Fruit fly (Drosophila melanogaster) whole organism: Measurements from ENCODE around the gene CG15747.

Source experiments
- CG8478 ChIP-seq: fragments of >200 bp; optimal IDR thresholded peaks from 2 replicates; lab custom pipeline; 2018; ENCODE audit warnings: inconsistent platforms
- Dll ChIP-seq: fragments of >200 bp; optimal IDR thresholded peaks from 2 replicates; lab custom pipeline; 2017
- EcR ChIP-seq, 2 experiments: fragments of >200 bp; optimal IDR thresholded peaks; 2 replicates each; lab custom pipeline; 2017; ENCODE audit warnings: missing biosample characterization in 2 of 2, missing genetic modification characterization in 2 of 2, missing genetic modification reagents in 2 of 2
- pan ChIP-seq: fragments of >200 bp; optimal IDR thresholded peaks from 2 replicates; lab custom pipeline; 2017
- psq ChIP-seq: fragments of >200 bp; optimal IDR thresholded peaks from 2 replicates; lab custom pipeline; 2017
- usp ChIP-seq: fragments of >200 bp; optimal IDR thresholded peaks from 2 replicates; lab custom pipeline; 2017; ENCODE audit warnings: missing biosample characterization, missing genetic modification characterization, mixed read lengths

The CG15747 gene

dm6 chrX:13329572-13330046 lies 8.5 kb upstream of the CG15747 start, which contains the start of gene Prx2:
Gene Prx2 (plus strand): TSS chrX:13329824.
- TF ChIP-seq psq (lab: Kevin White, UChicago) (no peak), EcR (GFP tag; optimal IDR thresholded peaks at IDR 0.05; lab: Kevin White, UChicago) (no peak), usp (GFP tag; lab: Kevin White, UChicago) (no peak), Dll (lab: Kevin White, UChicago) (no peak), pan (no peak), CG8478 (no peak)

dm6 chrX:13331814-13332701 lies 6.1 kb upstream of the CG15747 start:
- TF ChIP-seq pan = no peak
- no peak for TF ChIP-seq usp (GFP tag; lab: Kevin White, UChicago)
- no peak for TF ChIP-seq CG8478
- TF ChIP-seq EcR (GFP tag; optimal IDR thresholded peaks at IDR 0.05; lab: Kevin White, UChicago) = no peak
- no peak for TF ChIP-seq Dll (lab: Kevin White, UChicago)
- no peak for TF ChIP-seq psq (lab: Kevin White, UChicago)

- TF ChIP-seq EcR (GFP tag; optimal IDR thresholded peaks at IDR 0.05; lab: Kevin White, UChicago) (no peak), psq (lab: Kevin White, UChicago) (no peak), pan (no peak), CG8478 (no peak), Dll (lab: Kevin White, UChicago) (no peak), usp (GFP tag; lab: Kevin White, UChicago) (no peak)
These were observed 5.3 kb upstream of the CG15747 start for dm6 chrX:13332702-13333243.

- TF ChIP-seq usp (GFP tag; lab: Kevin White, UChicago) (no peak), EcR (GFP tag; optimal IDR thresholded peaks at IDR 0.05; lab: Kevin White, UChicago) (no peak), CG8478 (no peak), pan (no peak), psq (lab: Kevin White, UChicago) (no peak), Dll (lab: Kevin White, UChicago) (no peak)
These were observed 3.5 kb upstream of the CG15747 start for dm6 chrX:13334434-13335146.

- TF ChIP-seq CG8478 = no peak
- TF ChIP-seq pan = no peak
- TF ChIP-seq usp (GFP tag; lab: Kevin White, UChicago) = no peak
- TF ChIP-seq psq (lab: Kevin White, UChicago) = no peak
- no peak for TF ChIP-seq Dll (lab: Kevin White, UChicago)
- TF ChIP-seq EcR (GFP tag; optimal IDR thresholded peaks at IDR 0.05; lab: Kevin White, UChicago) = no peak
These were observed 664 bp upstream of the CG15747 start, which contains the start of gene RpS15Aa for dm6 chrX:13337454-13337853. Gene RpS15Aa (minus strand): TSS chrX:13337705.

dm6 chrX:13345327-13345726 lies 7.2 kb downstream of the CG15747 start:
- TF ChIP-seq CG8478 (no peak), pan (no peak), psq (lab: Kevin White, UChicago) (no peak), EcR (GFP tag; optimal IDR thresholded peaks at IDR 0.05; lab: Kevin White, UChicago) (no peak), Dll (lab: Kevin White, UChicago) (no peak), usp (GFP tag; lab: Kevin White, UChicago) (no peak)

dm6 chrX:13346998-13347397 lies 8.9 kb downstream of the CG15747 start:
- TF ChIP-seq Dll (lab: Kevin White, UChicago) (no peak), EcR (GFP tag; optimal IDR thresholded peaks at IDR 0.05; lab: Kevin White, UChicago) (no peak), usp (GFP tag; lab: Kevin White, UChicago) (no peak), psq (lab: Kevin White, UChicago) (no peak), CG8478 (no peak), pan (no peak)

- TF ChIP-seq psq (lab: Kevin White, UChicago) = no peak
- TF ChIP-seq Dll (lab: Kevin White, UChicago) = no peak
- no peak for TF ChIP-seq usp (GFP tag; lab: Kevin White, UChicago)
- no peak for TF ChIP-seq EcR (GFP tag; optimal IDR thresholded peaks at IDR 0.05; lab: Kevin White, UChicago)
- no peak for TF ChIP-seq CG8478
These were observed 20.2 kb downstream of the CG15747 start for dm6 chrX:13358240-13358799.

dm6 chrX:13358948-13359347 lies 20.8 kb downstream of the CG15747 start, which contains the start of gene Syt12:
Gene Syt12 (plus strand): TSS chrX:13359248.
- no peak for TF ChIP-seq CG8478
- no peak for TF ChIP-seq Dll (lab: Kevin White, UChicago)
- TF ChIP-seq pan = no peak
- TF ChIP-seq psq (lab: Kevin White, UChicago) = no peak
- no peak for TF ChIP-seq usp (GFP tag; lab: Kevin White, UChicago)
- no peak for TF ChIP-seq EcR (GFP tag; optimal IDR thresholded peaks at IDR 0.05; lab: Kevin White, UChicago)

dm6 chrX:13368149-13368548 lies 30.0 kb downstream of the CG15747 start, which contains the start of gene dmrt11E:
Gene dmrt11E (plus strand): TSS chrX:13368191.
- TF ChIP-seq Dll (lab: Kevin White, UChicago) (no peak), pan (no peak), psq (lab: Kevin White, UChicago) (no peak), EcR (GFP tag; optimal IDR thresholded peaks at IDR 0.05; lab: Kevin White, UChicago) (no peak), usp (GFP tag; lab: Kevin White, UChicago) (no peak), CG8478 (no peak)

dm6 chrX:13369438-13369837 lies 31.3 kb downstream of the CG15747 start:
- TF ChIP-seq usp (GFP tag; lab: Kevin White, UChicago) (no peak), EcR (GFP tag; optimal IDR thresholded peaks at IDR 0.05; lab: Kevin White, UChicago) (no peak), CG8478 (no peak), Dll (lab: Kevin White, UChicago) (no peak), psq (lab: Kevin White, UChicago) (no peak), pan (no peak)
